Worm (Caenorhabditis elegans): ENCODE data around the gene F35B3.7.

ce11 chrX:17034773-17035172, 8.1 kb downstream of the F35B3.7 start:
- TF ChIP-seq hlh-30 (tag; optimal IDR thresholded peaks at IDR 0.05; ENCODE audit: insufficient read depth) (no peak), aly-2 (tag; optimal IDR thresholded peaks at IDR 0.05) (no peak), mdl-1 (tag; optimal IDR thresholded peaks at IDR 0.05) (no peak), ces-1 (GFP tag; optimal IDR thresholded peaks at IDR 0.05) (no peak), R02D3.7 (tag; optimal IDR thresholded peaks at IDR 0.05) (no peak), dpl-1 (GFP tag; optimal IDR thresholded peaks at IDR 0.05) (no peak), jun-1 (tag; optimal IDR thresholded peaks at IDR 0.05) (no peak), dve-1 (tag; optimal IDR thresholded peaks at IDR 0.05; ENCODE audit: insufficient read depth) (no peak), snpc-4 (tag; optimal IDR thresholded peaks at IDR 0.05) (no peak), nhr-77 (tag; optimal IDR thresholded peaks at IDR 0.05) (no peak), duxl-1 (tag; optimal IDR thresholded peaks at IDR 0.05; ENCODE audit: poor library complexity) (no peak), nhr-11 (tag; optimal IDR thresholded peaks at IDR 0.05) (no peak)

All from whole organism, L4 larva.